Fruit fly (Drosophila melanogaster): Measurements from ENCODE around the gene CG44270.

The CG44270 gene

DNA sequence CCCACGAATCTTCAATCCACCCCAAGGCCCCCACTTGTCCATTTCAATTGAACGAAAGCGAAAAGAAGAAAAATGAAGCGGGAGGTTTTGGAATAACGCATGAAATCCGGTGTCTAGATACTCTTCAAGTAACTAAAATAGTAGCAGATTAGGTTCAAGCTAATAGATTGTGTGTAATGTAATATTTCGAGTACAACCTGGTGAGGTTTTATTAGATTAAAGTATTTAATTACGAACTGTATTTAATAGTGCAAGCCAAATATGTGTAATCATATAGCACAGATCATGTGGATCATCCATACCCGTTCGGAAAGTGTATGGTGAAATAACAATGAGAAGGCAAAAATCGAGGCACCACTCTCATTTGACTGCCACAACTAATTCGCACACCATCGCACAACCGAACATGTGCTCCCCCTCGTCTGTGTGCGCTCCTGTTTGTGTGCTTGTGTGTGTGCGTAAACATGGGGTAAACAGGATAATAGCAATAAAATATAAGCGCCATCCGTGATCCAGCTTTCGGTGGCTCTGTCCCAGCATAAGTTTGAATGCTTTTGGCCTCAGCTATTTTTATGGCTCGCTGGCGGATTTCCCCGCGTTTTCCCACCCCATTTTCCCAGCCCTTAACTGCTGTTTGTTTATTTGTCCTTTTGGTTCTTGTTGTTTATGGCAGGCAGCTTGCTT, 8.5 kb downstream of the CG44270 start:
- TF ChIP-seq h (GFP tag; optimal IDR thresholded peaks at IDR 0.05), result no peak
- no peak for TF ChIP-seq dl (GFP tag; optimal IDR thresholded peaks at IDR 0.05; ENCODE audit: insufficient read depth in 1 of 2, partially characterized antibody in 2 of 2)
- no peak for TF ChIP-seq br (GFP tag; optimal IDR thresholded peaks at IDR 0.05)
- TF ChIP-seq CrebA (GFP tag; optimal IDR thresholded peaks at IDR 0.05; ENCODE audit: borderline replicate concordance), result no peak
- TF ChIP-seq Rel (GFP tag; optimal IDR thresholded peaks at IDR 0.05), result no peak
- no peak for TF ChIP-seq Rel (tag; optimal IDR thresholded peaks at IDR 0.05)
- no peak for TF ChIP-seq pan (optimal IDR thresholded peaks at IDR 0.05)
- TF ChIP-seq tai (GFP tag; optimal IDR thresholded peaks at IDR 0.05), result no peak
- no peak for TF ChIP-seq GATAd (GFP tag; optimal IDR thresholded peaks at IDR 0.05)
- no peak for TF ChIP-seq lola (GFP tag; optimal IDR thresholded peaks at IDR 0.05)
- TF ChIP-seq Hr83 (GFP tag; optimal IDR thresholded peaks at IDR 0.05; ENCODE audit: poor library complexity, severe bottlenecking), result no peak

DNA sequence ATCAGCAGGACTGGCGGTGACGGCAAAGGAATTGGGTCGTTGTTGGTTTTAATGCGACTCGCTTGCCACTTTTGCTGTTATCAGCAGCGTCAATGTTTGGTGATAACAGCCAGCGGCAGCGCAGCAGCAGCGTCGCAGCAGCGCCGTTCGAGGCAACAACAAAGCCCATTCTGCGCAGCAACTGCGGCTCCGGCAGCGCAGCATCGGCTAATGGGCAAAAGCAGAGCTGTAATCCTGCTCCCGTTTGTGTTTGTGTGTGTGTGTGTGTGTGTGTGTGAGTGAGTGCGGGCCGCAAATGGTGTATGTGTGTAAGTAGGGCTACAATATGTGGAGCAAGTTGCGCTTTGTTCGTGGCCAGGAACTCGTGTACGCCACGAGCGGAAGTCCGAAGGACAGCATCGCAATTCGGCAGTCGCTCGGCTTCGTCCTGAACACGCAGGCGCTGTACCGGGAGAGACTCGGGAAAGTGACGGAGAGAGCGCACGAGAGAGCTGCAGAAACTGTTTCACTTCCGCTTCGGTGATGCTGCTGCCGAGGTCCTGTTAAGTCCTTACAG, 30.3 kb downstream of the CG44270 start:
- peak; percentile 69 for TF ChIP-seq Dfd (GFP tag; optimal IDR thresholded peaks at IDR 0.05)
- TF ChIP-seq woc (GFP tag; optimal IDR thresholded peaks at IDR 0.05), result no peak

dm6 chr2L:20561796-20562411, 31.0 kb downstream of the CG44270 start:
- TF ChIP-seq psq (GFP tag; optimal IDR thresholded peaks at IDR 0.05) (no peak), sv (GFP tag; optimal IDR thresholded peaks at IDR 0.05) (no peak), Dfd (GFP tag; optimal IDR thresholded peaks at IDR 0.05) (peak; percentile 90), Rel (GFP tag; optimal IDR thresholded peaks at IDR 0.05) (no peak), Rel (tag; optimal IDR thresholded peaks at IDR 0.05) (no peak), rgr (GFP tag; optimal IDR thresholded peaks at IDR 0.05) (no peak), Dif (GFP tag; optimal IDR thresholded peaks at IDR 0.05; ENCODE audit: partially characterized antibody) (no peak), brk (GFP tag; optimal IDR thresholded peaks at IDR 0.05) (no peak)

DNA sequence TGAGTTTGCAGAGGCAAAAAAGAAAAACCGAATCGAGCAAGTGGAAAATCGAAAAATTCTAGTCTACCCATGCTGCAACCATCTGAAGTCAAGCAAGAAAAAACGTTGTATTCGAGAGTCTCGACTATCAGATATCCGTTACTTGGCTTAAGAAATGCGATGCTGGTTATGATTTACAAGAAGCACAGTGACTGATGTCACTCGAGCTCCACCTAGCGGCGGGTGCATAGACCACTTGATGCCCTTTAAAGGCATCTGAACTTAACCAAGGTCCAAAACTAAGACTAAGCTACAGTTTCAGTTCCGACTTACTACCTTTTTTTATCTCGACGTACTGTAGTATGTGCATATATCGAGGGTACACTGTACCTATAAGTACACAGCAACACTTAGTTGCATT, 45.1 kb downstream of the CG44270 start:
- no peak for TF ChIP-seq usp (GFP tag; optimal IDR thresholded peaks at IDR 0.05)
- no peak for TF ChIP-seq Myc (optimal IDR thresholded peaks at IDR 0.05)
- no peak for TF ChIP-seq sage (GFP tag; optimal IDR thresholded peaks at IDR 0.05)
- TF ChIP-seq Sp1 (GFP tag; optimal IDR thresholded peaks at IDR 0.05), result no peak
- TF ChIP-seq psq (GFP tag; optimal IDR thresholded peaks at IDR 0.05), result no peak
- no peak for TF ChIP-seq foxo (GFP tag; optimal IDR thresholded peaks at IDR 0.05)
- no peak for TF ChIP-seq fru (GFP tag; optimal IDR thresholded peaks at IDR 0.05)
- TF ChIP-seq CG32264 (GFP tag; optimal IDR thresholded peaks at IDR 0.05), result no peak
- TF ChIP-seq Vsx2 (GFP tag; optimal IDR thresholded peaks at IDR 0.05; ENCODE audit: partially characterized antibody), result no peak

Data from whole organism, wandering third instar larva.